Worm (Caenorhabditis elegans) whole organism, L4 larva: ENCODE measurements around the gene F25B3.2.

Experiments
- F10B5.3 ChIP-seq: sonication (generic microtip); optimal IDR thresholded peaks from 2 replicates; lab custom pipeline; 2016; ENCODE audit warnings: mild to moderate bottlenecking, missing genetic modification characterization, missing compliant biosample characterization
- F26F4.8 ChIP-seq: fragments of 200-800 bp; sonication (Bioruptor generic); conservative IDR thresholded peaks from 2 replicates; pipeline ENCODE4 v1.3.6; 2022; ENCODE audit warnings: missing genetic modification characterization, missing compliant biosample characterization
- F49E8.2 ChIP-seq: sonication (generic microtip); optimal IDR thresholded peaks from 2 replicates; lab custom pipeline; 2016; ENCODE audit warnings: missing compliant biosample characterization, mild to moderate bottlenecking, missing genetic modification characterization, borderline replicate concordance
- Y105C5A.15 ChIP-seq: fragments of 200-800 bp; sonication (Bioruptor generic); IDR thresholded peaks from 2 replicates; pipeline ENCODE4 v1.3.6; 2022; ENCODE audit warnings: missing genetic modification characterization, missing compliant biosample characterization
- Y75B8A.6 ChIP-seq: fragments of 200-800 bp; sonication (Bioruptor generic); IDR thresholded peaks from 2 replicates; pipeline ENCODE4 v1.3.6; 2022; ENCODE audit warnings: missing genetic modification reagents, missing genetic modification characterization, missing compliant biosample characterization
- ZK546.5 ChIP-seq, 2 experiments: sonication (generic microtip); optimal IDR thresholded peaks; 2 replicates each; lab custom pipeline; 2017; ENCODE audit warnings: missing biosample characterization in 2 of 2, missing genetic modification characterization in 2 of 2
- aha-1 ChIP-seq: fragments of 150-350 bp; peaks from one replicate; lab custom pipeline; 2014; ENCODE audit warnings: missing biosample characterization, missing genetic modification characterization
- aly-2 ChIP-seq: sonication (generic microtip); optimal IDR thresholded peaks from 2 replicates; lab custom pipeline; 2018; ENCODE audit warnings: missing biosample characterization, missing genetic modification characterization
- ama-1 ChIP-seq: fragments of 150-350 bp; optimal IDR thresholded peaks from 2 replicates; lab custom pipeline; 2014; ENCODE audit warnings: inconsistent platforms, mixed read lengths
- ceh-44 ChIP-seq: fragments of 200-800 bp; sonication (Bioruptor generic); IDR thresholded peaks from 2 replicates; pipeline ENCODE4 v1.3.6; 2022; ENCODE audit warnings: missing genetic modification reagents, missing genetic modification characterization, missing compliant biosample characterization
- cey-2 ChIP-seq: sonication (generic microtip); optimal IDR thresholded peaks from 3 replicates; lab custom pipeline; 2017; ENCODE audit warnings: missing genetic modification characterization, mild to moderate bottlenecking, missing compliant biosample characterization, antibody characterized with exemption, borderline replicate concordance; ENCODE audit not compliant: insufficient read depth
- ctbp-1 ChIP-seq: fragments of 200-800 bp; sonication (Bioruptor generic); IDR thresholded peaks from 2 replicates; pipeline ENCODE4 v1.3.6; 2022; ENCODE audit warnings: missing genetic modification reagents, missing genetic modification characterization, missing compliant biosample characterization
- daf-16 ChIP-seq, 3 experiments: sonication (generic microtip); optimal IDR thresholded peaks; 2 replicates each; lab custom pipeline; 2016 to 2017; ENCODE audit warnings: missing genetic modification characterization in 3 of 3, missing genetic modification reagents in 3 of 3, mild to moderate bottlenecking in 2 of 3, missing compliant biosample characterization in 2 of 3, missing biosample characterization in 1 of 3, moderate library complexity in 1 of 3
- dmd-6 ChIP-seq: fragments of 200-800 bp; sonication (Bioruptor generic); IDR thresholded peaks from 2 replicates; pipeline ENCODE4 v1.3.6; 2022; ENCODE audit warnings: missing genetic modification reagents, missing genetic modification characterization, missing compliant biosample characterization
- dmd-9 ChIP-seq: fragments of 200-800 bp; sonication (Bioruptor generic); IDR thresholded peaks from 2 replicates; pipeline ENCODE4 v1.3.6; 2022; ENCODE audit warnings: missing genetic modification reagents, missing genetic modification characterization, missing compliant biosample characterization
- dve-1 ChIP-seq: sonication (generic microtip); optimal IDR thresholded peaks from 2 replicates; lab custom pipeline; 2017; ENCODE audit warnings: antibody characterized with exemption, mild to moderate bottlenecking, missing genetic modification characterization, missing compliant biosample characterization; ENCODE audit not compliant: insufficient read depth
- egl-43 ChIP-seq: fragments of 200-800 bp; sonication (Bioruptor generic); IDR thresholded peaks from 2 replicates; pipeline ENCODE4 v1.3.6; 2022; ENCODE audit warnings: missing genetic modification reagents, missing genetic modification characterization, missing compliant biosample characterization
- fkh-10 ChIP-seq: fragments of 150-350 bp; optimal IDR thresholded peaks from 2 replicates; lab custom pipeline; 2014; ENCODE audit warnings: missing biosample characterization, missing genetic modification reagents, missing genetic modification characterization
- hmg-1.1 ChIP-seq: fragments of 200-800 bp; sonication (Bioruptor generic); IDR thresholded peaks from 2 replicates; pipeline ENCODE4 v1.3.6; 2022; ENCODE audit warnings: missing genetic modification reagents, missing genetic modification characterization, missing compliant biosample characterization
- lin-29 ChIP-seq: fragments of 200-800 bp; sonication (Bioruptor generic); IDR thresholded peaks from 2 replicates; pipeline ENCODE4 v1.3.6; 2022; ENCODE audit warnings: missing genetic modification reagents, missing genetic modification characterization, missing compliant biosample characterization
- madf-5 ChIP-seq, 2 experiments: fragments of 200-800 bp; sonication (Bioruptor generic); IDR thresholded peaks; 2 replicates each; pipeline ENCODE4 v1.3.6; 2022; ENCODE audit warnings: missing compliant biosample characterization in 2 of 2, missing genetic modification characterization in 2 of 2
- mxl-2 ChIP-seq: fragments of 200-800 bp; sonication (Bioruptor generic); conservative IDR thresholded peaks from 2 replicates; pipeline ENCODE4 v1.3.6; 2022; ENCODE audit warnings: missing genetic modification reagents, missing genetic modification characterization, missing compliant biosample characterization
- nhr-10 ChIP-seq: fragments of 150-350 bp; optimal IDR thresholded peaks from 2 replicates; lab custom pipeline; 2014; ENCODE audit warnings: missing biosample characterization, missing genetic modification characterization
- nhr-28 ChIP-seq: fragments of 150-350 bp; optimal IDR thresholded peaks from 2 replicates; lab custom pipeline; 2014; ENCODE audit warnings: missing biosample characterization, missing genetic modification characterization
- nhr-41 ChIP-seq: fragments of 200-800 bp; sonication (Bioruptor generic); IDR thresholded peaks from 2 replicates; pipeline ENCODE4 v1.3.6; 2022; ENCODE audit warnings: missing genetic modification reagents, missing genetic modification characterization, missing compliant biosample characterization
- nhr-6 ChIP-seq: fragments of 150-350 bp; optimal IDR thresholded peaks from 2 replicates; lab custom pipeline; 2014; ENCODE audit warnings: missing biosample characterization, missing genetic modification characterization
- nhr-77 ChIP-seq: fragments of 150-350 bp; optimal IDR thresholded peaks from 2 replicates; lab custom pipeline; 2014; ENCODE audit warnings: missing biosample characterization, missing genetic modification characterization
- php-3 ChIP-seq: fragments of 200-800 bp; sonication (Bioruptor generic); IDR thresholded peaks from 2 replicates; pipeline ENCODE4 v1.3.6; 2022; ENCODE audit warnings: missing genetic modification reagents, missing genetic modification characterization, missing compliant biosample characterization
- pqm-1 ChIP-seq: sonication (generic microtip); optimal IDR thresholded peaks from 2 replicates; lab custom pipeline; 2017; ENCODE audit warnings: missing biosample characterization, missing genetic modification characterization
- snpc-4 ChIP-seq: fragments of 150-350 bp; optimal IDR thresholded peaks from 2 replicates; lab custom pipeline; 2014; ENCODE audit warnings: missing biosample characterization, missing genetic modification characterization
- unc-39 ChIP-seq: sonication (generic microtip); optimal IDR thresholded peaks from 2 replicates; lab custom pipeline; 2017; ENCODE audit warnings: missing biosample characterization, missing genetic modification characterization
- unc-62 ChIP-seq, 3 experiments: fragments of 150-350 bp in 1 of 3; sonication (generic microtip); optimal IDR thresholded peaks in 2 of 3; peaks in 1 of 3; 1 replicate in 1 of 3; 2 replicates in 2 of 3; lab custom pipeline; 2014 to 2017; ENCODE audit warnings: missing biosample characterization in 3 of 3, missing genetic modification characterization in 3 of 3, missing genetic modification reagents in 3 of 3, missing genotype in 1 of 3
- vab-7 ChIP-seq: fragments of 200-800 bp; sonication (Bioruptor generic); IDR thresholded peaks from 2 replicates; pipeline ENCODE4 v1.3.6; 2022; ENCODE audit warnings: missing genetic modification reagents, missing genetic modification characterization, missing compliant biosample characterization
- zag-1 ChIP-seq: fragments of 150-350 bp; optimal IDR thresholded peaks from 2 replicates; lab custom pipeline; 2014; ENCODE audit warnings: missing biosample characterization, missing genetic modification characterization
- zip-11 ChIP-seq: fragments of 200-800 bp; sonication (Bioruptor generic); IDR thresholded peaks from 2 replicates; pipeline ENCODE4 v1.3.6; 2022; ENCODE audit warnings: missing genetic modification characterization, missing compliant biosample characterization
- ztf-11 ChIP-seq: fragments of 150-350 bp; optimal IDR thresholded peaks from 2 replicates; lab custom pipeline; 2014; ENCODE audit warnings: missing biosample characterization, missing genetic modification characterization
- ztf-7 ChIP-seq: fragments of 150-350 bp; optimal IDR thresholded peaks from 2 replicates; lab custom pipeline; 2014; ENCODE audit warnings: missing biosample characterization, missing genetic modification characterization

F25B3.2 gene

DNA sequence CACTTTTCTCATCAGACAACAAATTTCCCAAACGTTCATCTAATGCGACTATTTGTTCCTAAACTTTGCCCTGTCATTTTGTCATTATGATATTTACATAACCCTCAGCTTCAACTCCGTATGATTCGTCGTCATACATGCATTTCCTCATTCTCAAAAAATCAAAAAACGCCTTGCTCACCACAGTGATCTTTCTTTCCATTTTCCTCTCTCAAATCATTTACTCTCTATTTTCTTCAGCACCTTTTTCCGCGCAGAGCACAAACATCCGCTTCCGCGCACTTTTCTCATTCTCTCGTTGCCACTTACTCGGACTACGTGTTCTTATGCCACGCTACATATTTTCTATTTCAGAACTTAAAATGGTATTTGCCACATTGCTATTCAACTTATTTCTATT lies at the start of gene F25B3.2:
F25B3.2 (plus strand) TSS at position 301 of the 400 bp plus-strand sequence.
- TF ChIP-seq zip-11 (GFP tag; lab: Robert Waterston, UW) (no peak), cey-2 (tag; lab: Kevin White, UChicago) (no peak), php-3 (GFP tag; lab: Robert Waterston, UW) (no peak), mxl-2 (GFP tag; lab: Robert Waterston, UW) (no peak), ama-1 (lab: Kevin White, UChicago) (no peak)
- TF ChIP-seq, all 104 proteins: peak for 0

DNA sequence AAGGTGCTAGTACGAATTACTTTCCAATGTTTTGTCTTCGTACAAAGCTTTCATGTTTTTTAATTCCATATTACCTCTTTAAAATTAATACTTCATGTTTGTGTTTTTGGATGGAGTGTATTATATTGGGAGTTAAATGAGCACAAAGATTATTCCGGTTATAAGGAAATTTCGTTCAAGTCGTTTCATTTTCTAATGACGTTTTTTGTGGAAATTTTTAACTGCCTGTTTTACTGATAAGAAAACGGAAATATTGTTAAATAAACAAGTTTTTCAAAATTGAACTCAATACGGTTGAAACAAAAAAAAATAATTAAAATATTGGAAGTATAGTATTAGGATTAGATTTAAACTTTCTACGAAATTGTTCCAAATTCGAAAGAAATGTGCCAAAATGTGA lies 49.8 kb upstream of the F25B3.2 start:
- no peak for TF ChIP-seq ceh-44
- TF ChIP-seq nhr-28 (tag; lab: Kevin White, UChicago): peak; percentile 42
- TF ChIP-seq daf-16 (GFP tag; optimal IDR thresholded peaks at IDR 0.05; lab: Kevin White, UChicago): no peak
- peak; percentile 39 for TF ChIP-seq daf-16 (tag; optimal IDR thresholded peaks at IDR 0.05; lab: Kevin White, UChicago)
- no peak for TF ChIP-seq ZK546.5 (tag; optimal IDR thresholded peaks at IDR 0.05; lab: Kevin White, UChicago)
- peak; percentile 4 for TF ChIP-seq pqm-1
- TF ChIP-seq dmd-6 (GFP tag; lab: Robert Waterston, UW): peak; percentile 38
- TF ChIP-seq unc-62 (GFP tag; optimal IDR thresholded peaks at IDR 0.05 in 1 of 2; lab: Kevin White, UChicago): peak in 1 of 2 experiments; percentile 16
- no peak for TF ChIP-seq unc-62 (tag; optimal IDR thresholded peaks at IDR 0.05; lab: Kevin White, UChicago)
- no peak for TF ChIP-seq ctbp-1 (GFP tag; lab: Robert Waterston, UW)
- TF ChIP-seq nhr-10: no peak
- TF ChIP-seq nhr-77 (tag; lab: Kevin White, UChicago): peak; percentile 57
- no peak for TF ChIP-seq madf-5 (GFP tag; IDR thresholded peaks at IDR 0.05; lab: Robert Waterston, UW)
- TF ChIP-seq, all 104 proteins: peak for 6

DNA sequence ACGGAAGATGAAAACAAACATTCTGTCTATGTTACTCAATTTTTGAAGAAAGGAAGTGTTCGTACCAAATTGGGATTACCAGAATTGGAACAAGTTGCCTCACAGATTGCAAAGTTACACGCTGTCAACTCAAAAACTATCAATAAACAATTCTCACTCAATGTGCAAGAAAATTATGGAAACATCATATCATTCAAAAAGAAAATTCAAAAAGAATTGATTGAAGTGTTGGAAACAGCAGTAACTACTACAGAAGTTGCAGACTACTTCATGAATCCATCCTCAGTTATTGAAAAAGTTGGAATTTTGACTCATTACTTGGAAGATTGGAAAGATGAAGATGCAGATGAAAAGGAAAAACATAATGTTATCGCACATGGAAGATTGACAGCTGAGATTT lies 49.1 kb upstream of the F25B3.2 start:
- TF ChIP-seq F49E8.2 (tag; lab: Kevin White, UChicago) (no peak), aha-1 (peak; percentile 96), zag-1 (no peak)

DNA sequence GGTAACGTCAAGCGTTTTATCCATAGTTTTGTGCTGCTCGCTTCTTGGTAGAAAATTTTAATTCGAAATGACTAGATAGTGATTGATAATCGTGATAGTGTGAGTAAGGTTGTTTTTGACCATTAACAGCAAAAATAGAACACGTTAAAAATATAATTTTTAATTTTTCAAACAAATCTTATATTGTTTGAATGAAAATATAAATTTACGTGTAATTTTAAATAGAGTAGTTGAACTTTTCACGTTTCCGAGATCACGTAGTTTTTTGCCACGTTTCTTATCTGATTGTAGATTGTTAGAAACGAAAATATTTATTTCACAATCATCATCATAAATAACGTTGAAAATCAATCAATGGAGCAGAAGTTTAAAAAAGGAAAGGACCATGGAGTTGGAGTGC lies 45.6 kb upstream of the F25B3.2 start, which contains the start of the genes C50F4.10 and pfk-1.2:
C50F4.10 (minus strand) TSS at position 101 of the 400 bp plus-strand sequence.
pfk-1.2 (plus strand) TSS at position 325 of the 400 bp plus-strand sequence.
- TF ChIP-seq lin-29 (GFP tag; lab: Robert Waterston, UW) (no peak), dve-1 (no peak)

DNA sequence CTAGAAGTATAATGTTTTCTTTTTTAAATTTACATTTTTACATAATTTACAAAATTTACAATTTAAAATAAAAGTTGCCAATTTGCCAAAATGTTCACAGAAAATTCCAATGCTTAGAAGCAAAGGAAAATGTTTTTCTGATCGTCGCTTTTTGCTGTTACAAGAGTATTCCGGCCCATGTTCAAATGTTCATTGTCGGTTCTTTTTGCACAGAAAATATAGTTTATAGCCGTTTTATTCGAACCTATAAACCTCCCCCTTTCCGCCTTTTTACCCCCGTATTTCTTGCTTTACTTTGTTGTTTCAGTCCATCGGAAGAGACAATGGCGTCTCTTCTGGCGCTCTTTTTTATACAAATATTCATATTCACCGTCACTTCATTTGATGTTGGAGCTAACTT lies 42.5 kb upstream of the F25B3.2 start, which contains the start of gene tag-329:
tag-329 (plus strand) TSS at position 301 of the 400 bp plus-strand sequence.
- TF ChIP-seq snpc-4: no peak
- no peak for TF ChIP-seq hmg-1.1
- no peak for TF ChIP-seq Y105C5A.15 (GFP tag; lab: Robert Waterston, UW)
- no peak for TF ChIP-seq ztf-11 (tag; lab: Kevin White, UChicago)
- no peak for TF ChIP-seq aly-2 (tag; lab: Kevin White, UChicago)
- TF ChIP-seq ztf-7 (tag; lab: Kevin White, UChicago): no peak
- TF ChIP-seq nhr-41 (GFP tag; lab: Robert Waterston, UW): no peak
- no peak for TF ChIP-seq egl-43
- TF ChIP-seq daf-16 (GFP tag; optimal IDR thresholded peaks at IDR 0.05; lab: Kevin White, UChicago): no peak
- TF ChIP-seq daf-16 (tag; optimal IDR thresholded peaks at IDR 0.05; lab: Kevin White, UChicago): no peak
- no peak for TF ChIP-seq F10B5.3 (tag; lab: Kevin White, UChicago)
- no peak for TF ChIP-seq vab-7 (GFP tag; lab: Robert Waterston, UW)
- no peak for TF ChIP-seq Y75B8A.6 (GFP tag; lab: Robert Waterston, UW)
- no peak for TF ChIP-seq ama-1 (lab: Kevin White, UChicago)
- TF ChIP-seq unc-39 (tag; lab: Kevin White, UChicago): no peak
- TF ChIP-seq nhr-6: no peak
- no peak for TF ChIP-seq mxl-2 (GFP tag; lab: Robert Waterston, UW)
- no peak for TF ChIP-seq fkh-10 (GFP tag; lab: Kevin White, UChicago)
- no peak for TF ChIP-seq dmd-9 (GFP tag; lab: Robert Waterston, UW)
- no peak for TF ChIP-seq F26F4.8 (GFP tag; lab: Robert Waterston, UW)
